Fruit fly (Drosophila melanogaster) whole organism, embryonic: Measurements from ENCODE around the gene Sf3b1.

Source experiments
- Adf1 ChIP-seq: fragments of 200-800 bp; sonication (Bioruptor generic); IDR thresholded peaks from 2 replicates; pipeline ENCODE4 v1.3.6; 2022; ENCODE audit warnings: missing biosample characterization, missing genetic modification characterization
- Awh ChIP-seq: fragments of 200-800 bp; sonication (Bioruptor generic); IDR thresholded peaks from 2 replicates; pipeline ENCODE4, ENCODE4 v1.3.6; 2022; ENCODE audit warnings: missing biosample characterization, missing genetic modification characterization
- Bteb2 ChIP-seq: fragments of 200-800 bp; sonication (Bioruptor generic); optimal IDR thresholded peaks from 2 replicates; lab custom pipeline; 2016; ENCODE audit warnings: missing biosample characterization, missing genetic modification characterization
- CG10209 ChIP-seq: fragments of 200-800 bp; sonication (Bioruptor generic); optimal IDR thresholded peaks from 3 replicates; lab custom pipeline; 2017; ENCODE audit warnings: missing biosample characterization, mild to moderate bottlenecking, missing genetic modification characterization, missing genetic modification reagents
- CG10366 ChIP-seq: fragments of 200-800 bp; sonication (Bioruptor generic); IDR thresholded peaks from 2 replicates; pipeline ENCODE4 v1.3.6; 2022; ENCODE audit warnings: missing biosample characterization, missing genetic modification characterization
- CG11723 ChIP-seq: fragments of 200-800 bp; sonication (Bioruptor generic); optimal IDR thresholded peaks from 2 replicates; lab custom pipeline; 2017; ENCODE audit warnings: missing biosample characterization, mild to moderate bottlenecking, missing genetic modification characterization
- CG13296 ChIP-seq: fragments of 200-800 bp; sonication (Bioruptor generic); optimal IDR thresholded peaks from 3 replicates; lab custom pipeline; 2018; ENCODE audit warnings: missing biosample characterization, mild to moderate bottlenecking, missing genetic modification characterization
- CG13424 ChIP-seq: fragments of 200-800 bp; sonication (Bioruptor generic); optimal IDR thresholded peaks from 2 replicates; lab custom pipeline; 2019; ENCODE audit warnings: missing biosample characterization, mild to moderate bottlenecking, missing genetic modification characterization, moderate library complexity
- CG15514 ChIP-seq: fragments of 200-800 bp; sonication (Bioruptor generic); optimal IDR thresholded peaks from 3 replicates; lab custom pipeline; 2017; ENCODE audit warnings: missing biosample characterization, missing genetic modification characterization, mild to moderate bottlenecking, moderate library complexity, missing genetic modification reagents
- CG1602 ChIP-seq: fragments of 200-800 bp; sonication (Bioruptor generic); optimal IDR thresholded peaks from 3 replicates; lab custom pipeline; 2016; ENCODE audit warnings: missing biosample characterization, missing genetic modification characterization
- CG17612 ChIP-seq: fragments of 200-800 bp; sonication (Bioruptor generic); IDR thresholded peaks from 2 replicates; pipeline ENCODE4 v1.3.6; 2022; ENCODE audit warnings: missing biosample characterization, missing genetic modification characterization
- CG17829 ChIP-seq: fragments of 200-800 bp; optimal IDR thresholded peaks from 2 replicates; lab custom pipeline; 2019; ENCODE audit warnings: missing biosample characterization, mild to moderate bottlenecking, missing genetic modification characterization, moderate library complexity
- CG18011 ChIP-seq: fragments of 200-800 bp; sonication (Bioruptor generic); optimal IDR thresholded peaks from 2 replicates; lab custom pipeline; 2017; ENCODE audit warnings: missing biosample characterization, missing genetic modification characterization, mild to moderate bottlenecking, moderate library complexity, missing genotype
- CG2889 ChIP-seq: fragments of 200-800 bp; sonication (Bioruptor generic); IDR thresholded peaks from 3 replicates; pipeline ENCODE4 v1.3.6; 2022; ENCODE audit warnings: missing biosample characterization, missing genetic modification characterization
- CG34224 ChIP-seq: fragments of 200-800 bp; sonication (Bioruptor generic); IDR thresholded peaks from 3 replicates; pipeline ENCODE4 v1.3.6; 2022; ENCODE audit warnings: missing biosample characterization, missing genetic modification characterization; ENCODE audit not compliant: partially characterized antibody
- CG34422 ChIP-seq: fragments of 200-800 bp; sonication (Bioruptor generic); IDR thresholded peaks from 3 replicates; pipeline ENCODE4 v1.3.6; 2022; ENCODE audit warnings: missing biosample characterization, missing genetic modification characterization
- CG4360 ChIP-seq: fragments of 200-800 bp; sonication (Bioruptor generic); IDR thresholded peaks from 2 replicates; pipeline ENCODE4 v1.3.6; 2022; ENCODE audit warnings: missing biosample characterization, missing genetic modification characterization
- CG4820 ChIP-seq: fragments of 200-800 bp; sonication (Bioruptor generic); optimal IDR thresholded peaks from 3 replicates; lab custom pipeline; 2016; ENCODE audit warnings: missing biosample characterization, missing genetic modification characterization
- CG5245 ChIP-seq: fragments of 200-800 bp; sonication (Bioruptor generic); optimal IDR thresholded peaks from 3 replicates; lab custom pipeline; 2016; ENCODE audit warnings: missing biosample characterization, missing genetic modification characterization
- CG7745 ChIP-seq: fragments of 200-800 bp; sonication (Bioruptor generic); optimal IDR thresholded peaks from 2 replicates; lab custom pipeline; 2018; ENCODE audit warnings: missing biosample characterization, mild to moderate bottlenecking, missing genetic modification characterization, moderate library complexity
- CG7786 ChIP-seq: fragments of 200-800 bp; sonication (Bioruptor generic); optimal IDR thresholded peaks from 2 replicates; lab custom pipeline; 2016; ENCODE audit warnings: missing biosample characterization, missing genetic modification characterization
- CG8290 ChIP-seq, 3 experiments: fragments of 200-800 bp; sonication (Bioruptor generic); optimal IDR thresholded peaks; 2 replicates each; lab custom pipeline; 2016 to 2019; ENCODE audit warnings: missing biosample characterization in 3 of 3, missing genetic modification characterization in 3 of 3, mild to moderate bottlenecking in 2 of 3, moderate library complexity in 1 of 3
- CG8944 ChIP-seq: fragments of 200-800 bp; sonication (Bioruptor generic); optimal IDR thresholded peaks from 3 replicates; lab custom pipeline; 2016; ENCODE audit warnings: missing biosample characterization, missing genetic modification characterization
- Chrac-16 ChIP-seq: fragments of 200-800 bp; sonication (Bioruptor generic); optimal IDR thresholded peaks from 3 replicates; lab custom pipeline; 2016; ENCODE audit warnings: missing biosample characterization, missing genetic modification characterization
- Dp ChIP-seq: fragments of 200-800 bp; sonication (Bioruptor generic); optimal IDR thresholded peaks from 2 replicates; lab custom pipeline; 2018; ENCODE audit warnings: missing biosample characterization, mild to moderate bottlenecking, missing genetic modification characterization, moderate library complexity
- Ets97D ChIP-seq: fragments of 200-800 bp; sonication (Bioruptor generic); optimal IDR thresholded peaks from 3 replicates; lab custom pipeline; 2016; ENCODE audit warnings: missing biosample characterization, missing genetic modification characterization
- Fer1 ChIP-seq: fragments of 200-800 bp; sonication (Bioruptor generic); optimal IDR thresholded peaks from 2 replicates; lab custom pipeline; 2017; ENCODE audit warnings: missing biosample characterization, mild to moderate bottlenecking, missing genetic modification characterization
- Mad ChIP-seq: fragments of 200-800 bp; sonication (Bioruptor generic); optimal IDR thresholded peaks from 2 replicates; lab custom pipeline; 2016; ENCODE audit warnings: missing biosample characterization, missing genetic modification characterization
- Med ChIP-seq: fragments of 200-800 bp; sonication (Bioruptor generic); peaks from one replicate; lab custom pipeline; 2016; ENCODE audit warnings: missing biosample characterization, missing genetic modification characterization, mild to moderate bottlenecking, inconsistent platforms, moderate library complexity
- NK7.1 ChIP-seq: fragments of 200-800 bp; sonication (Bioruptor generic); optimal IDR thresholded peaks from 3 replicates; lab custom pipeline; 2016; ENCODE audit warnings: missing biosample characterization, missing genetic modification characterization
- Opbp ChIP-seq: fragments of 200-800 bp; sonication (Bioruptor generic); IDR thresholded peaks from 3 replicates; pipeline ENCODE4 v1.3.6; 2022; ENCODE audit warnings: missing biosample characterization, missing genetic modification characterization; ENCODE audit not compliant: partially characterized antibody
- Stat92E ChIP-seq, 3 experiments: fragments of >200 bp in 2 of 3; fragments of 200-800 bp in 1 of 3; sonication (Bioruptor generic) in 1 of 3; optimal IDR thresholded peaks; 2 replicates each; lab custom pipeline; 2017 to 2019; ENCODE audit warnings: missing biosample characterization in 3 of 3, missing genetic modification characterization in 3 of 3, mild to moderate bottlenecking in 1 of 3, moderate library complexity in 1 of 3
- Xrp1 ChIP-seq: fragments of 200-800 bp; sonication (Bioruptor generic); IDR thresholded peaks from 2 replicates; pipeline ENCODE4 v1.3.6; 2022; ENCODE audit warnings: missing biosample characterization, missing genetic modification characterization
- ab ChIP-seq: fragments of 200-800 bp; sonication (Bioruptor generic); optimal IDR thresholded peaks from 2 replicates; lab custom pipeline; 2016; ENCODE audit warnings: missing biosample characterization, missing genetic modification characterization
- bsh ChIP-seq, 2 experiments: fragments of 200-800 bp; sonication (Bioruptor generic); optimal IDR thresholded peaks; 2 replicates each; lab custom pipeline; 2017 to 2018; ENCODE audit warnings: mild to moderate bottlenecking in 2 of 2, missing biosample characterization in 2 of 2, missing genetic modification characterization in 2 of 2, moderate library complexity in 1 of 2
- btn ChIP-seq: fragments of 200-800 bp; sonication (Bioruptor generic); optimal IDR thresholded peaks from 2 replicates; lab custom pipeline; 2016; ENCODE audit warnings: missing biosample characterization, missing genetic modification characterization
- danr ChIP-seq: fragments of 200-800 bp; sonication (Bioruptor generic); IDR thresholded peaks from 2 replicates; pipeline ENCODE4 v1.3.6; 2022; ENCODE audit warnings: missing biosample characterization, missing genetic modification characterization
- dmrt11E ChIP-seq: fragments of 200-800 bp; sonication (Bioruptor generic); optimal IDR thresholded peaks from 3 replicates; lab custom pipeline; 2018; ENCODE audit warnings: missing biosample characterization, mild to moderate bottlenecking, missing genetic modification characterization, moderate library complexity
- dmrt99B ChIP-seq: fragments of 200-800 bp; sonication (Bioruptor generic); optimal IDR thresholded peaks from 2 replicates; lab custom pipeline; 2018; ENCODE audit warnings: missing biosample characterization, mild to moderate bottlenecking, missing genetic modification characterization, moderate library complexity
- fd96Cb ChIP-seq: fragments of 200-800 bp; sonication (Bioruptor generic); optimal IDR thresholded peaks from 2 replicates; lab custom pipeline; 2018; ENCODE audit warnings: missing biosample characterization, mild to moderate bottlenecking, missing genetic modification characterization, moderate library complexity
- grau ChIP-seq: fragments of 200-800 bp; optimal IDR thresholded peaks from 3 replicates; lab custom pipeline; 2019; ENCODE audit warnings: missing biosample characterization, mild to moderate bottlenecking, missing genetic modification characterization, moderate library complexity
- maf-S ChIP-seq: fragments of 200-800 bp; sonication (Bioruptor generic); optimal IDR thresholded peaks from 2 replicates; lab custom pipeline; 2016; ENCODE audit warnings: missing biosample characterization, missing genetic modification characterization
- nom ChIP-seq: fragments of 200-800 bp; sonication (Bioruptor generic); optimal IDR thresholded peaks from 2 replicates; lab custom pipeline; 2017; ENCODE audit warnings: missing biosample characterization, missing genetic modification characterization, mild to moderate bottlenecking, moderate library complexity, missing genetic modification reagents
- oc ChIP-seq: fragments of 200-800 bp; sonication (Bioruptor generic); optimal IDR thresholded peaks from 2 replicates; lab custom pipeline; 2018; ENCODE audit warnings: missing biosample characterization, mild to moderate bottlenecking, missing genetic modification characterization, moderate library complexity
- prd ChIP-seq, 3 experiments: fragments of >200 bp in 2 of 3; fragments of 200-800 bp in 1 of 3; sonication (Bioruptor generic) in 1 of 3; optimal IDR thresholded peaks in 2 of 3; IDR thresholded peaks in 1 of 3; 2 replicates in 2 of 3; 3 replicates in 1 of 3; pipeline versions ENCODE4 v1.3.6 to Lab custom; 2017 to 2022; ENCODE audit warnings: missing biosample characterization in 1 of 3, missing genetic modification characterization in 1 of 3
- sug ChIP-seq: fragments of 200-800 bp; optimal IDR thresholded peaks from 2 replicates; lab custom pipeline; 2019; ENCODE audit warnings: missing biosample characterization, mild to moderate bottlenecking, missing genetic modification characterization, moderate library complexity
- tio ChIP-seq: fragments of 200-800 bp; sonication (Bioruptor generic); optimal IDR thresholded peaks from 2 replicates; lab custom pipeline; 2017; ENCODE audit warnings: missing biosample characterization, missing genetic modification characterization, inconsistent platforms
- tup ChIP-seq: fragments of 200-800 bp; sonication (Bioruptor generic); optimal IDR thresholded peaks from 2 replicates; lab custom pipeline; 2016; ENCODE audit warnings: missing biosample characterization, mild to moderate bottlenecking, missing genetic modification characterization, moderate library complexity
- zfh1 ChIP-seq: fragments of 200-800 bp; sonication (Bioruptor generic); IDR thresholded peaks from 3 replicates; pipeline ENCODE4 v1.3.6; 2022; ENCODE audit warnings: missing biosample characterization, missing genetic modification characterization

Gene Sf3b1

dm6 chr2L:530245-530644, 37.9 kb upstream of the Sf3b1 start (continued):
- TF ChIP-seq CG34422 (GFP tag; lab: Robert Waterston, UW) (peak; percentile 28; the same call in 1 of the 3 replicates), dmrt11E (tag; lab: Kevin White, UChicago) (no peak), Awh (0 out of 2 replicates have a peak, but pooled peaks have one; percentile 19), prd (optimal IDR thresholded peaks at IDR 0.05; lab: Kevin White, UChicago) (no peak), prd (GFP tag; IDR thresholded peaks at IDR 0.05; lab: Robert Waterston, UW) (peak; percentile 66), CG18011 (GFP tag; lab: Kevin White, UChicago) (no peak), Opbp (GFP tag; lab: Robert Waterston, UW) (no peak), CG8944 (peak; percentile 8), CG1602 (GFP tag; lab: Kevin White, UChicago) (peak; percentile 4), Bteb2 (GFP tag; lab: Kevin White, UChicago) (no peak), CG10209 (no peak), CG15514 (GFP tag; lab: Kevin White, UChicago) (no peak), Fer1 (GFP tag; lab: Kevin White, UChicago) (no peak), fd96Cb (tag; lab: Kevin White, UChicago) (peak; percentile 18), CG13296 (GFP tag; lab: Kevin White, UChicago) (no peak), zfh1 (peak; percentile 9; the same call in 1 of the 3 replicates), Xrp1 (peak; percentile 48; the same call in 1 of the 2 replicates), sug (tag; lab: Kevin White, UChicago) (no peak), dmrt99B (tag; lab: Kevin White, UChicago) (peak; percentile 35), CG11723 (GFP tag; lab: Kevin White, UChicago) (no peak), Chrac-16 (peak; percentile 19), CG17612 (GFP tag; lab: Robert Waterston, UW) (no peak), CG7786 (GFP tag; lab: Kevin White, UChicago) (no peak), ab (GFP tag; lab: Kevin White, UChicago) (no peak), nom (GFP tag; lab: Kevin White, UChicago) (no peak), grau (tag; lab: Kevin White, UChicago) (peak; percentile 6), Mad (GFP tag; lab: Kevin White, UChicago) (no peak), Stat92E (GFP tag; optimal IDR thresholded peaks at IDR 0.05; lab: Kevin White, UChicago) (no peak), CG4820 (GFP tag; lab: Kevin White, UChicago) (no peak), tup (GFP tag; lab: Kevin White, UChicago) (no peak), CG13424 (no peak), CG4360 (GFP tag; lab: Robert Waterston, UW) (no peak), CG8290 (GFP tag; optimal IDR thresholded peaks at IDR 0.05; lab: Kevin White, UChicago) (no peak), CG8290 (tag; optimal IDR thresholded peaks at IDR 0.05; lab: Kevin White, UChicago) (no peak), Dp (GFP tag; lab: Kevin White, UChicago) (no peak), Ets97D (GFP tag; lab: Kevin White, UChicago) (no peak), CG34224 (GFP tag; lab: Robert Waterston, UW) (no peak), CG17829 (tag; lab: Kevin White, UChicago) (no peak), Adf1 (GFP tag; lab: Robert Waterston, UW) (no peak), danr (GFP tag; lab: Robert Waterston, UW) (no peak), Med (GFP tag; lab: Kevin White, UChicago) (peak; percentile 73), CG5245 (GFP tag; lab: Kevin White, UChicago) (no peak), maf-S (GFP tag; lab: Kevin White, UChicago) (no peak), btn (GFP tag; lab: Kevin White, UChicago) (no peak), CG10366 (GFP tag; lab: Robert Waterston, UW) (no peak), CG2889 (GFP tag; lab: Robert Waterston, UW) (0 out of 3 replicates have a peak, but pooled peaks have one; percentile 28), bsh (GFP tag; optimal IDR thresholded peaks at IDR 0.05; lab: Kevin White, UChicago) (peak; percentile 26 to 41), oc (tag; lab: Kevin White, UChicago) (no peak), CG7745 (tag; lab: Kevin White, UChicago) (no peak), NK7.1 (no peak), tio (no peak)
